Worm (Caenorhabditis elegans): ENCODE results near the gene wrt-1.

DNA sequence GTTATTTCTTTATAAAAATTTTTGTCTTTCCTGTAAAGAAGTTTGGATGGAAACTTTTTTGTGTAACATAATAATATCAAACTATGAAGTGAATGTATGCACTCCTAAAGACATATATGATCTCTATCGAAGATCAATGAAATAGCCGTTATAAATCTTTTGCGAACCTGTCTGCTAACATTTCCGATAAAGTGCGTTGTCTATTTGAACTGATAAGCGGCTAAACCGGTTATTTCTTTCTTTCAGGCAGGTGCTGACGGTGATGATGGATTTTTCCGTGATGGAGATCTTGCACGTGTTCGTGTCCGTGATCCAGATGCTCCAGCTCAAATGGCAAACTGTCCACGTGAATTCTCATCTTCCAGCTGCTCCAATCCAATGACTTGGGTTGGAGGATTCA, 682 bp downstream of the wrt-1 start:
- no peak for TF ChIP-seq him-1 (tag; optimal IDR thresholded peaks at IDR 0.05)
- no peak for TF ChIP-seq W03F9.2 (tag; optimal IDR thresholded peaks at IDR 0.05)
- no peak for TF ChIP-seq dao-5 (tag; optimal IDR thresholded peaks at IDR 0.05)

Measured in whole organism, L4/young adult.